Fruit fly (Drosophila melanogaster) whole organism, pupa: ENCODE measurements around the gene CG14570.
A peak's percentile ranks its signal among the peaks of the same experiment; 100 is the strongest.

Source experiments
- CG10348 ChIP-seq: fragments of 200-800 bp; sonication (Bioruptor generic); IDR thresholded peaks from 2 replicates; pipeline ENCODE4 v1.3.6; 2022; ENCODE audit warnings: missing biosample characterization, missing genetic modification characterization
- CG12605 ChIP-seq: fragments of 200-800 bp; sonication (Bioruptor generic); IDR thresholded peaks from 2 replicates; pipeline ENCODE4 v1.3.6; 2022; ENCODE audit warnings: missing biosample characterization, missing genetic modification characterization
- CG13204 ChIP-seq: fragments of 200-800 bp; sonication (Bioruptor generic); optimal IDR thresholded peaks from 2 replicates; lab custom pipeline; 2018; ENCODE audit warnings: missing biosample characterization, mild to moderate bottlenecking, missing genetic modification characterization, moderate library complexity
- CG14655 ChIP-seq: fragments of 200-800 bp; sonication (Bioruptor generic); optimal IDR thresholded peaks from 3 replicates; lab custom pipeline; 2017; ENCODE audit warnings: mild to moderate bottlenecking, missing biosample characterization, missing genetic modification reagents, missing genetic modification characterization
- CG15710 ChIP-seq: fragments of 200-800 bp; sonication (Bioruptor generic); optimal IDR thresholded peaks from 2 replicates; lab custom pipeline; 2018; ENCODE audit warnings: missing biosample characterization, mild to moderate bottlenecking, missing genetic modification characterization, moderate library complexity
- CG17806 ChIP-seq: fragments of 200-800 bp; sonication (Bioruptor generic); optimal IDR thresholded peaks from 2 replicates; lab custom pipeline; 2018; ENCODE audit warnings: missing biosample characterization, mild to moderate bottlenecking, missing genetic modification characterization, moderate library complexity
- CG32121 ChIP-seq: fragments of 200-800 bp; sonication (Bioruptor generic); IDR thresholded peaks from 2 replicates; pipeline ENCODE4 v1.3.6; 2022; ENCODE audit warnings: missing biosample characterization, missing genetic modification characterization
- CG34367 ChIP-seq: fragments of 200-800 bp; sonication (Bioruptor generic); optimal IDR thresholded peaks from 2 replicates; lab custom pipeline; 2018; ENCODE audit warnings: missing biosample characterization, mild to moderate bottlenecking, missing genetic modification characterization
- CG4496 ChIP-seq: fragments of 200-800 bp; sonication (Bioruptor generic); IDR thresholded peaks from 3 replicates; pipeline ENCODE4 v1.3.6; 2022; ENCODE audit warnings: missing biosample characterization, missing genetic modification characterization
- CG8159 ChIP-seq: fragments of 200-800 bp; sonication (Bioruptor generic); optimal IDR thresholded peaks from 3 replicates; lab custom pipeline; 2018; ENCODE audit warnings: missing biosample characterization, mild to moderate bottlenecking, missing genetic modification characterization, moderate library complexity
- CG8301 ChIP-seq: fragments of 200-800 bp; sonication (Bioruptor generic); optimal IDR thresholded peaks from 2 replicates; lab custom pipeline; 2018; ENCODE audit warnings: missing biosample characterization, mild to moderate bottlenecking, missing genetic modification characterization
- CG9948 ChIP-seq: fragments of 200-800 bp; sonication (Bioruptor generic); optimal IDR thresholded peaks from 2 replicates; lab custom pipeline; 2018; ENCODE audit warnings: missing biosample characterization, mild to moderate bottlenecking, missing genetic modification characterization, moderate library complexity
- D1 ChIP-seq: fragments of 200-800 bp; sonication (Bioruptor generic); optimal IDR thresholded peaks from 2 replicates; lab custom pipeline; 2018; ENCODE audit warnings: missing biosample characterization, mild to moderate bottlenecking, missing genetic modification characterization, moderate library complexity
- EcR ChIP-seq: fragments of 200-800 bp; sonication (Bioruptor generic); optimal IDR thresholded peaks from 3 replicates; lab custom pipeline; 2019; ENCODE audit warnings: missing biosample characterization, missing genetic modification characterization, mild to moderate bottlenecking, moderate library complexity, missing genetic modification reagents
- Ets98B ChIP-seq: fragments of 200-800 bp; sonication (Bioruptor generic); IDR thresholded peaks from 2 replicates; pipeline ENCODE4 v1.3.6; 2022; ENCODE audit warnings: missing biosample characterization, missing genetic modification characterization
- Pif1A ChIP-seq: fragments of 200-800 bp; sonication (Bioruptor generic); optimal IDR thresholded peaks from 3 replicates; lab custom pipeline; 2016; ENCODE audit warnings: missing biosample characterization, missing genetic modification characterization
- Pif1B ChIP-seq: fragments of 200-800 bp; sonication (Bioruptor generic); optimal IDR thresholded peaks from 3 replicates; lab custom pipeline; 2016; ENCODE audit warnings: missing biosample characterization, missing genetic modification characterization
- Snoo ChIP-seq: fragments of 200-800 bp; sonication (Bioruptor generic); optimal IDR thresholded peaks from 3 replicates; lab custom pipeline; 2017; ENCODE audit warnings: missing biosample characterization, mild to moderate bottlenecking, missing genetic modification characterization, inconsistent platforms
- fd96Ca ChIP-seq: fragments of 200-800 bp; sonication (Bioruptor generic); IDR thresholded peaks from 3 replicates; pipeline ENCODE4 v1.3.6; 2022; ENCODE audit warnings: missing biosample characterization, missing genetic modification characterization
- gl ChIP-seq: fragments of 200-800 bp; sonication (Bioruptor generic); optimal IDR thresholded peaks from 2 replicates; lab custom pipeline; 2018; ENCODE audit warnings: missing biosample characterization, mild to moderate bottlenecking, missing genetic modification characterization
- rn ChIP-seq: fragments of 200-800 bp; sonication (Bioruptor generic); IDR thresholded peaks from 2 replicates; pipeline ENCODE4 v1.3.6; 2022; ENCODE audit warnings: missing biosample characterization, missing genetic modification characterization

Gene CG14570

dm6 chr3L:21741234-21741633 is 11.0 kb upstream of the CG14570 start, which contains the start of gene CG14572:
TSS of gene CG14572 (plus strand) at chr3L:21741534.
- TF ChIP-seq CG13204 (GFP tag; lab: Kevin White, UChicago) (no peak), Pif1B (GFP tag; lab: Kevin White, UChicago) (no peak), CG15710 (tag; lab: Kevin White, UChicago) (no peak), CG4496 (GFP tag; lab: Robert Waterston, UW) (no peak), rn (no peak)

- TF ChIP-seq CG4496 (GFP tag; lab: Robert Waterston, UW), result no peak
- no peak for TF ChIP-seq EcR (GFP tag; lab: Kevin White, UChicago)
- TF ChIP-seq CG8159 (tag; lab: Kevin White, UChicago), result no peak
- TF ChIP-seq gl (tag; lab: Kevin White, UChicago), result no peak
- no peak for TF ChIP-seq CG13204 (GFP tag; lab: Kevin White, UChicago)
- TF ChIP-seq D1 (tag; lab: Kevin White, UChicago), result no peak
- no peak for TF ChIP-seq CG15710 (tag; lab: Kevin White, UChicago)
- TF ChIP-seq CG10348 (GFP tag; lab: Robert Waterston, UW), result no peak
- TF ChIP-seq Ets98B, result no peak
- no peak for TF ChIP-seq rn
- TF ChIP-seq Snoo, result no peak
- no peak for TF ChIP-seq CG32121 (GFP tag; lab: Robert Waterston, UW)
- TF ChIP-seq Pif1A (GFP tag; lab: Kevin White, UChicago), result no peak
- TF ChIP-seq CG14655 (GFP tag; lab: Kevin White, UChicago), result no peak
- TF ChIP-seq CG34367 (tag; lab: Kevin White, UChicago), result no peak
These were observed 10.0 kb upstream of the CG14570 start, which contains the start of gene CG14566 for dm6 chr3L:21740209-21740608. TSS of gene CG14566 (minus strand) at chr3L:21740309.

dm6 chr3L:21739017-21739730 is 8.9 kb upstream of the CG14570 start:
- TF ChIP-seq CG34367 (tag; lab: Kevin White, UChicago) (no peak), Snoo (no peak), CG10348 (GFP tag; lab: Robert Waterston, UW) (no peak), CG14655 (GFP tag; lab: Kevin White, UChicago) (peak; percentile 18), Pif1B (GFP tag; lab: Kevin White, UChicago) (no peak), fd96Ca (GFP tag; lab: Robert Waterston, UW) (no peak), CG17806 (no peak), rn (no peak), CG8301 (tag; lab: Kevin White, UChicago) (no peak), CG12605 (GFP tag; lab: Robert Waterston, UW) (no peak), Ets98B (peak; percentile 13; the same call in 1 of the 2 replicates), CG4496 (GFP tag; lab: Robert Waterston, UW) (no peak; the same call in 2 of the 3 replicates), EcR (GFP tag; lab: Kevin White, UChicago) (peak; percentile 35), D1 (tag; lab: Kevin White, UChicago) (no peak), CG15710 (tag; lab: Kevin White, UChicago) (no peak), CG32121 (GFP tag; lab: Robert Waterston, UW) (no peak), CG8159 (tag; lab: Kevin White, UChicago) (no peak), gl (tag; lab: Kevin White, UChicago) (no peak)

DNA sequence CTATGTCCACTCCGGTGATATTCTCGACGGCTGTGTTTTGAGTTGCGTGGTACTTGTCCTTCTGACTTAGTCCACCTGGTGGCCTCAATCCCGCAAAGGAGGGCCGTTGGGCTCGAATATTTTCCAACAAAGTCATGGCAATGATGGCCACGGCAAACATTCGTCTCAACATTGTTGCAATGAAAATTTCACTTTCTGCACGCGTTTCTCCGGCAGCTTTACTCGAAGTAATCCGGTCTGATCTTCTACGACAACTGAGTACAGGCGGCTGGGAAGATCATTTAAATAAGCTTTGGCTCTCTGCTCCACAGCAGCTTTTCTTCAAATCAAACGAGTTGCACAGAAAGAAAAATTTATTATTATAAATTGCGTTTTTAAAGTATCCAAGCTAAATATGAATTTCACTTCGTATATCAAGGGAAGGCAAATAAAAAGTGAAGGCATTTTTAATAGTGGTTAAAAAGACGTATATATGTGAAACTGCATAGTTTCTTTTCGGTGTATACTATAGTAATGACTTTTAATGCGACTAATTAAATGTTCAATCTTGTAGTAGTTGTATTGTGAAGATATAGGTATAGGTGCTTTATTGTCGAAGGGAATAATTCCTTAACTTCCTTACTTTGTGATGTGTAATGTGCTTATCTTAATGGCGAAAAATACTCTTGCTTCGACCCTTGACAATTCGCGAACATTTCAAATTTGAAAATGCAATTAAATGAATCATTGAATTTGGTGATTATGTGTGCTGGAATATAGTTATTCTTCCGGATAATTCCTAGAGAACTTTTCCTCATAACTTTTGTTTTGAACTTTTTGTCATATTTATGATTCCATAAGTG is 8.1 kb upstream of the CG14570 start, which contains the start of gene CG14567:
CG14567 (minus strand) TSS at position 256 of the 842 bp plus-strand sequence.
- TF ChIP-seq CG10348 (GFP tag; lab: Robert Waterston, UW) (no peak), Ets98B (peak; percentile 70), CG14655 (GFP tag; lab: Kevin White, UChicago) (peak; percentile 55), Pif1A (GFP tag; lab: Kevin White, UChicago) (peak; percentile 31), CG15710 (tag; lab: Kevin White, UChicago) (peak; percentile 44), fd96Ca (GFP tag; lab: Robert Waterston, UW) (no peak), CG8159 (tag; lab: Kevin White, UChicago) (peak; percentile 65), CG9948 (peak; percentile 37), D1 (tag; lab: Kevin White, UChicago) (peak; percentile 18), EcR (GFP tag; lab: Kevin White, UChicago) (no peak), CG12605 (GFP tag; lab: Robert Waterston, UW) (peak; percentile 83), CG34367 (tag; lab: Kevin White, UChicago) (peak; percentile 11), Pif1B (GFP tag; lab: Kevin White, UChicago) (peak; percentile 57), rn (peak; percentile 66), CG8301 (tag; lab: Kevin White, UChicago) (peak; percentile 65), CG4496 (GFP tag; lab: Robert Waterston, UW) (peak; percentile 86), Snoo (peak; percentile 27), CG32121 (GFP tag; lab: Robert Waterston, UW) (peak; percentile 64), gl (tag; lab: Kevin White, UChicago) (no peak), CG13204 (GFP tag; lab: Kevin White, UChicago) (no peak), CG17806 (peak; percentile 59)

DNA sequence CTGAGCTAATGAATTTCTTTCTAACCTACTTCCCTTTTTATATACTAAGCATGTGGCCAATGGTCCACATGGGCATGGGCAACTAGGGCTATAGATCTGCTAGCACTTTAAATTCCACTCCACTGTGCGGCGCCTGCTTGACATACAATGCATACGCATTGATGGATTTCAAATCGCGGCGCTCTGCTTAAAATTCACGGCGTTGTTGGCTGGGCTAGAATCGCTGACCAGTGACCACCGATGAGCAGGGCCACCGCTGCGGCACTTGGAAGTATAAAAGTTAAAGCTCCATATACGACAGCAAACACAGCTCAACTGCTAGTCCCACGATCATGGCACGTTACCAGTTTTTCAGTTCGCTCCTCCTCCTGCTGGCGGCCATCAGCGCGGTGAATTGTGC is 3.5 kb upstream of the CG14570 start, which contains the start of gene CG14573:
CG14573 (plus strand) TSS at position 301 of the 400 bp plus-strand sequence.
- TF ChIP-seq CG9948 (no peak), D1 (tag; lab: Kevin White, UChicago) (no peak), CG14655 (GFP tag; lab: Kevin White, UChicago) (no peak), CG34367 (tag; lab: Kevin White, UChicago) (no peak), CG15710 (tag; lab: Kevin White, UChicago) (no peak), CG32121 (GFP tag; lab: Robert Waterston, UW) (no peak), Pif1A (GFP tag; lab: Kevin White, UChicago) (no peak)
